Worm (Caenorhabditis elegans): ENCODE results near the gene srsx-37.

DNA sequence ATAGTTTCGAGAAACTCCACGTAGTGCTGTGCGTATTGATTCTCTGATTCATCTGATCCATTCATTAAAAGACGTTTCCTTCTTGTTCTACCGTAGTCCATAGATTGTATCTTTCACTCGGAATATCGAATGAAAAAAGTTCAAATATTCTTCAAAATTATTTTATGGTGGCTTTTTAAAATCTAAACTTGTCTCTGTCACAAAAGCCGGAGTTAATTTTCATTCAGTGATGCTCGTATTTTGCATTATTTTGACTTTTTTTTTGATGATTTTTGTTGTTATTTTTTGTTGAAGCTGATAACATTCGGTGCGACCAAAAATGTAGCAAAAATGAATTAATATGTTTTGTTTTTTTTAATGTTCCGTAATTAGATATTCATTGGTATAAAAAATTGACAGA lies 23.3 kb downstream of the srsx-37 start, which contains the start of gene nhr-164:
- TF ChIP-seq ama-1 (optimal IDR thresholded peaks at IDR 0.05), result no peak
- no peak for TF ChIP-seq fos-1 (tag; optimal IDR thresholded peaks at IDR 0.05)
- no peak for TF ChIP-seq egl-13 (tag; optimal IDR thresholded peaks at IDR 0.05)
- no peak for TF ChIP-seq unc-62 (GFP tag; optimal IDR thresholded peaks at IDR 0.05)
- no peak for TF ChIP-seq blmp-1 (tag; optimal IDR thresholded peaks at IDR 0.05)
- TF ChIP-seq alr-1 (tag; optimal IDR thresholded peaks at IDR 0.05; ENCODE audit: borderline replicate concordance), result no peak
- TF ChIP-seq ceh-8 (GFP tag; optimal IDR thresholded peaks at IDR 0.05), result no peak
- TF ChIP-seq fkh-8 (tag; optimal IDR thresholded peaks at IDR 0.05), result no peak
- no peak for TF ChIP-seq elt-3 (tag; optimal IDR thresholded peaks at IDR 0.05)
- no peak for TF ChIP-seq egl-27 (tag; optimal IDR thresholded peaks at IDR 0.05)

Measured in whole organism, L1 larva.